Worm (Caenorhabditis elegans) whole organism, mixed stage, embryonic: Measurements from ENCODE around the gene Y116F11B.7.

Experiments
- ceh-39 ChIP-seq: fragments of 150-350 bp; optimal IDR thresholded peaks from 2 replicates; lab custom pipeline; 2014; ENCODE audit warnings: missing biosample characterization, missing genetic modification characterization
- ces-1 ChIP-seq: fragments of 150-350 bp; optimal IDR thresholded peaks from 2 replicates; lab custom pipeline; 2014; ENCODE audit warnings: missing biosample characterization, missing genetic modification reagents, missing genetic modification characterization
- elt-1 ChIP-seq: sonication (generic microtip); optimal IDR thresholded peaks from 2 replicates; lab custom pipeline; 2017; ENCODE audit warnings: missing genetic modification characterization, mild to moderate bottlenecking, missing compliant biosample characterization, antibody characterized with exemption, moderate library complexity, borderline replicate concordance; ENCODE audit not compliant: insufficient read depth
- nhr-12 ChIP-seq: fragments of 150-350 bp; optimal IDR thresholded peaks from 2 replicates; lab custom pipeline; 2014; ENCODE audit warnings: missing biosample characterization, missing genetic modification characterization
- nhr-28 ChIP-seq: fragments of 150-350 bp; optimal IDR thresholded peaks from 2 replicates; lab custom pipeline; 2014; ENCODE audit warnings: missing biosample characterization, missing genetic modification characterization
- nhr-76 ChIP-seq: sonication (generic microtip); optimal IDR thresholded peaks from 2 replicates; lab custom pipeline; 2017; ENCODE audit warnings: missing biosample characterization, missing genetic modification characterization
- pha-4 ChIP-seq: fragments of 150-350 bp; optimal IDR thresholded peaks from 2 replicates; lab custom pipeline; 2018; ENCODE audit warnings: missing biosample characterization, missing genetic modification reagents, missing genetic modification characterization
- unc-120 ChIP-seq: sonication (generic microtip); optimal IDR thresholded peaks from 2 replicates; lab custom pipeline; 2017; ENCODE audit warnings: missing genetic modification characterization, missing compliant biosample characterization; ENCODE audit not compliant: poor library complexity, severe bottlenecking
- unc-39 ChIP-seq: fragments of 150-350 bp; optimal IDR thresholded peaks from 2 replicates; lab custom pipeline; 2014; ENCODE audit warnings: missing biosample characterization, missing genetic modification characterization
- unc-62 ChIP-seq: fragments of 150-350 bp; optimal IDR thresholded peaks from 2 replicates; lab custom pipeline; 2014; ENCODE audit warnings: missing biosample characterization, missing genetic modification reagents, missing genetic modification characterization

DNA sequence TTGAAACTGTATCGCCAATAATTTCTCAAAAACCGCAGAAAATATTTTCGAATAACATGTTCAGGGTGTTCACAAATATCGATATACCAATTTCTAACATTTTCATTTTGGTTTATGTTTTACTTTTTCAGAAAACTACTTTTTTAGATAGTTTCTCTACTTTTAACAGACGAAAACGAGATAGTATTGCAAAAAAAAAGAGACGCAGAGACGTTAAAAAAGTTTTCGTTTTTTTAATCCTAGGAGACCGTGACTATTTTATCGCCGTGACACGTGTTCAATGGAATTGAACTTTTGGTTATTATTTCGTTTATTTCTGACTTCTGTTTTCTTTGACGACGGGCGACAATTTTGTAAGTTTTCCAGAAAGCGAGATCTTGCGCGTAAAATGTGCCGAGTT, at the start of gene Y116F11B.7:
- TF ChIP-seq unc-39 (tag; lab: Kevin White, UChicago): no peak
- no peak for TF ChIP-seq elt-1 (tag; lab: Kevin White, UChicago)
- TF ChIP-seq ces-1: no peak
- no peak for TF ChIP-seq nhr-12 (tag; lab: Kevin White, UChicago)
- no peak for TF ChIP-seq nhr-28 (tag; lab: Kevin White, UChicago)
- TF ChIP-seq ceh-39 (tag; lab: Kevin White, UChicago): no peak
- TF ChIP-seq unc-62 (GFP tag; lab: Kevin White, UChicago): no peak
- TF ChIP-seq nhr-76: no peak
- no peak for TF ChIP-seq unc-120
- no peak for TF ChIP-seq pha-4 (tag; lab: Kevin White, UChicago)
